Worm (Caenorhabditis elegans) whole organism, L2 larva: ENCODE measurements around the gene C18H7.6.

Experiments used
- C34F6.9 ChIP-seq: fragments of 150-350 bp; optimal IDR thresholded peaks from 2 replicates; lab custom pipeline; 2014; ENCODE audit warnings: missing biosample characterization, missing genetic modification characterization
- F13H6.1 ChIP-seq: sonication (generic microtip); optimal IDR thresholded peaks from 2 replicates; lab custom pipeline; 2016; ENCODE audit warnings: missing genetic modification characterization, missing compliant biosample characterization
- ZK546.5 ChIP-seq: sonication (generic microtip); optimal IDR thresholded peaks from 2 replicates; lab custom pipeline; 2017; ENCODE audit warnings: missing biosample characterization, missing genetic modification characterization
- ama-1 ChIP-seq: fragments of 150-350 bp; optimal IDR thresholded peaks from 2 replicates; lab custom pipeline; 2018; ENCODE audit warnings: inconsistent platforms
- blmp-1 ChIP-seq: sonication (generic microtip); optimal IDR thresholded peaks from 2 replicates; lab custom pipeline; 2017; ENCODE audit warnings: missing genetic modification characterization, mild to moderate bottlenecking, missing compliant biosample characterization, antibody characterized with exemption, moderate library complexity; ENCODE audit not compliant: insufficient read depth
- ceh-82 ChIP-seq: fragments of 150-350 bp; optimal IDR thresholded peaks from 2 replicates; lab custom pipeline; 2014; ENCODE audit warnings: missing biosample characterization, missing genetic modification characterization
- crh-2 ChIP-seq: sonication (generic microtip); optimal IDR thresholded peaks from 2 replicates; lab custom pipeline; 2017; ENCODE audit warnings: missing biosample characterization, missing genetic modification characterization
- dmd-4 ChIP-seq: sonication (generic microtip); optimal IDR thresholded peaks from 2 replicates; lab custom pipeline; 2017; ENCODE audit warnings: missing biosample characterization, missing genetic modification characterization
- elt-1 ChIP-seq: fragments of 150-350 bp; optimal IDR thresholded peaks from 2 replicates; lab custom pipeline; 2014; ENCODE audit warnings: missing biosample characterization, missing genetic modification characterization
- lin-11 ChIP-seq: fragments of 150-350 bp; sonication (generic microtip); optimal IDR thresholded peaks from 2 replicates; lab custom pipeline; 2014; ENCODE audit warnings: missing biosample characterization, missing genetic modification characterization, inconsistent platforms, mixed read lengths
- lin-13 ChIP-seq: fragments of 150-350 bp; optimal IDR thresholded peaks from 2 replicates; lab custom pipeline; 2014; ENCODE audit warnings: missing biosample characterization, missing genetic modification reagents, missing genetic modification characterization
- lin-39 ChIP-seq: fragments of 150-350 bp; optimal IDR thresholded peaks from 2 replicates; lab custom pipeline; 2014; ENCODE audit warnings: missing biosample characterization, missing genetic modification reagents, missing genetic modification characterization
- lsy-2 ChIP-seq, 2 experiments: fragments of 150-350 bp in 1 of 2; sonication (generic microtip) in 1 of 2; optimal IDR thresholded peaks; 2 replicates each; lab custom pipeline; 2014 to 2017; ENCODE audit warnings: missing biosample characterization in 2 of 2, missing genetic modification characterization in 2 of 2
- mbf-1 ChIP-seq: sonication (generic microtip); optimal IDR thresholded peaks from 2 replicates; lab custom pipeline; 2017; ENCODE audit warnings: missing biosample characterization, missing genetic modification characterization
- mdl-1 ChIP-seq, 2 experiments: fragments of 150-350 bp in 1 of 2; sonication (generic microtip) in 1 of 2; optimal IDR thresholded peaks; 2 replicates each; lab custom pipeline; 2017; ENCODE audit warnings: missing biosample characterization in 2 of 2, missing genetic modification characterization in 2 of 2
- nhr-10 ChIP-seq: sonication (generic microtip); optimal IDR thresholded peaks from 2 replicates; lab custom pipeline; 2017; ENCODE audit warnings: missing biosample characterization, missing genetic modification characterization
- nhr-11 ChIP-seq: fragments of 150-350 bp; optimal IDR thresholded peaks from 2 replicates; lab custom pipeline; 2014; ENCODE audit warnings: missing biosample characterization, missing genetic modification characterization
- nhr-12 ChIP-seq: fragments of 150-350 bp; optimal IDR thresholded peaks from 2 replicates; lab custom pipeline; 2014; ENCODE audit warnings: missing biosample characterization, missing genetic modification characterization
- nhr-129 ChIP-seq: fragments of 150-350 bp; optimal IDR thresholded peaks from 2 replicates; lab custom pipeline; 2014; ENCODE audit warnings: missing biosample characterization, missing genetic modification characterization
- nhr-25 ChIP-seq: fragments of 150-350 bp; sonication (generic microtip); optimal IDR thresholded peaks from 3 replicates; lab custom pipeline; 2014; ENCODE audit warnings: missing biosample characterization, missing genetic modification characterization
- nhr-6 ChIP-seq: fragments of 150-350 bp; optimal IDR thresholded peaks from 2 replicates; lab custom pipeline; 2014; ENCODE audit warnings: missing biosample characterization, missing genetic modification characterization
- nhr-77 ChIP-seq: fragments of 150-350 bp; optimal IDR thresholded peaks from 2 replicates; lab custom pipeline; 2014; ENCODE audit warnings: missing biosample characterization, missing genetic modification characterization
- peb-1 ChIP-seq: fragments of 150-350 bp; optimal IDR thresholded peaks from 2 replicates; lab custom pipeline; 2014; ENCODE audit warnings: missing biosample characterization, missing genetic modification characterization
- sem-4 ChIP-seq: fragments of 150-350 bp; optimal IDR thresholded peaks from 2 replicates; lab custom pipeline; 2014; ENCODE audit warnings: missing biosample characterization, missing genetic modification reagents, missing genetic modification characterization
- sma-3 ChIP-seq: sonication (generic microtip); optimal IDR thresholded peaks from 2 replicates; lab custom pipeline; 2016; ENCODE audit warnings: missing genetic modification reagents, missing genetic modification characterization, missing compliant biosample characterization
- sma-9 ChIP-seq, 2 experiments: fragments of 150-350 bp in 1 of 2; sonication (generic microtip) in 1 of 2; optimal IDR thresholded peaks; 2 replicates each; lab custom pipeline; 2014 to 2016; ENCODE audit warnings: missing genetic modification characterization in 2 of 2, mild to moderate bottlenecking in 1 of 2, missing biosample characterization in 1 of 2, missing compliant biosample characterization in 1 of 2, missing genetic modification reagents in 1 of 2, moderate library complexity in 1 of 2
- snpc-4 ChIP-seq: fragments of 150-350 bp; optimal IDR thresholded peaks from 2 replicates; lab custom pipeline; 2014; ENCODE audit warnings: missing biosample characterization, missing genetic modification characterization
- unc-39 ChIP-seq: fragments of 150-350 bp; optimal IDR thresholded peaks from 2 replicates; lab custom pipeline; 2014; ENCODE audit warnings: missing biosample characterization, missing genetic modification characterization
- unc-62 ChIP-seq: fragments of 150-350 bp; optimal IDR thresholded peaks from 2 replicates; lab custom pipeline; 2014; ENCODE audit warnings: missing biosample characterization, missing genetic modification reagents, missing genetic modification characterization
- zag-1 ChIP-seq: fragments of 150-350 bp; optimal IDR thresholded peaks from 2 replicates; lab custom pipeline; 2014; ENCODE audit warnings: missing biosample characterization, missing genetic modification characterization
- ztf-11 ChIP-seq: sonication (generic microtip); optimal IDR thresholded peaks from 2 replicates; lab custom pipeline; 2017; ENCODE audit warnings: missing biosample characterization, missing genetic modification characterization
- ztf-4 ChIP-seq: fragments of 150-350 bp; optimal IDR thresholded peaks from 2 replicates; lab custom pipeline; 2014; ENCODE audit warnings: missing biosample characterization, missing genetic modification characterization

The C18H7.6 gene

DNA sequence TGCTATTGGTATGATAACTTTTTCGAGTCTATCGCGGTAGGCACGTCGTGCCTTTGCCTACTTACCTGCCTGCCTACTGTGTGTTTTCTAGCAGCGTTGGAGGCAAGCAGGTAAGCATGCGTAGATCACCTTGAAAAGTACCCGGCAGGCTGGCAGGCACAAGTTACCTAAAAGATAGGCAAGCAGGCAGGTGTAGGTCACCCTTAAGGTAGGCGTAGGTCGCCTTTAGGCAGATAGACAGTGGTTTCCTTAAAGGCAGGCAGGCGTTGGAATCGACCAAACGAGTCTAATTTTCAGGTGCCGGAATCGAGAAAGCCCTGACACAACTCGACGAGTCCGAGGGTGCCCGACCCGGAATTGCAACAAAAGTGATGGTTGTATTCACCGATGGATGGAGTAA is 27.5 kb upstream of the C18H7.6 start:
- TF ChIP-seq sem-4 (tag; lab: Kevin White, UChicago) (no peak), ztf-11 (tag; lab: Kevin White, UChicago) (no peak), lin-39 (tag; lab: Kevin White, UChicago) (no peak), peb-1 (no peak)

DNA sequence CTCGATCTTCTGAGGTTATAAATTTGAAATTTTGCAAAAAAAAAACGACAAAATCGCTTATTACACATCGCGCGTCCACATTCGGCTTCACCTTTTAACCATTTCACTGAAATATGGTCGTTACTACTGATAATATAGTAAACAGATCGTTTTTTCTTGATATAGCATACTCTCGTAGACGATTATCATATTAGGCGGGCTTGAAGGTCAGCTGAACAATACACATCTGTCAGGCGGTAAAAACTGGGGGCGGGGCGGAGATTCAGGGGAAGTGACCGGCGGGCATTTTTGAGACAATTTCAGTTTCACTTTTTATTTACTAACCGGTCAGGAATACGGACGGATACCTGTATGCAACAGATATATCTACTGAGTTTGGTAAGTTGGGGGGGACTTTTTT is 23.0 kb upstream of the C18H7.6 start, which contains the start of gene C18H7.1:
Gene C18H7.1 (plus strand): TSS at position 301 of the 400 bp plus-strand sequence.
- no peak for TF ChIP-seq lin-39 (tag; lab: Kevin White, UChicago)
- TF ChIP-seq zag-1 (tag; lab: Kevin White, UChicago), result no peak
- no peak for TF ChIP-seq nhr-11 (tag; lab: Kevin White, UChicago)
- no peak for TF ChIP-seq ztf-4 (tag; lab: Kevin White, UChicago)

DNA sequence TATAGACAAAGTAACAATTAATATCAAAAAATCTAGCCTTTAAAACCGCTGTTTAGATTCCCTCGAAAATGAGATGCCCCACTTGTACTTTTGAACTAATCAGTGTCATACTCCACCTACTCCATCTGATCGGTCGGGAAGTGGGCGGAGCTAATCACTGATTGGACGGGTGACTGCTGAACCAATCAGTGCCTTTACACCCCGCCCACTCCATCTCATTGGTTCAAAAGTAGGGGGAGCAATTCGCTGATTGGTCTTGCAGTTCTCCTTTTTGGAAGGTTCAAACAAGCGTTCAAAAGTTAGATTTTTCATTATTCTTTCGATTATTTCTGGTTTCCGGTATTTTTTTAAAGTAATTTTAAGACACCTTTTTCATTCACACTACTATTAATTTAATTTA is 20.9 kb upstream of the C18H7.6 start:
- no peak for TF ChIP-seq nhr-6
- TF ChIP-seq ama-1 (lab: Kevin White, UChicago), result no peak
- TF ChIP-seq nhr-10 (tag; lab: Kevin White, UChicago), result no peak
- TF ChIP-seq snpc-4 (tag; lab: Kevin White, UChicago), result no peak
- no peak for TF ChIP-seq ZK546.5 (tag; lab: Kevin White, UChicago)
- no peak for TF ChIP-seq dmd-4 (tag; lab: Kevin White, UChicago)
- no peak for TF ChIP-seq elt-1 (tag; lab: Kevin White, UChicago)
- no peak for TF ChIP-seq nhr-25
- no peak for TF ChIP-seq mdl-1 (tag; optimal IDR thresholded peaks at IDR 0.05; lab: Kevin White, UChicago)

DNA sequence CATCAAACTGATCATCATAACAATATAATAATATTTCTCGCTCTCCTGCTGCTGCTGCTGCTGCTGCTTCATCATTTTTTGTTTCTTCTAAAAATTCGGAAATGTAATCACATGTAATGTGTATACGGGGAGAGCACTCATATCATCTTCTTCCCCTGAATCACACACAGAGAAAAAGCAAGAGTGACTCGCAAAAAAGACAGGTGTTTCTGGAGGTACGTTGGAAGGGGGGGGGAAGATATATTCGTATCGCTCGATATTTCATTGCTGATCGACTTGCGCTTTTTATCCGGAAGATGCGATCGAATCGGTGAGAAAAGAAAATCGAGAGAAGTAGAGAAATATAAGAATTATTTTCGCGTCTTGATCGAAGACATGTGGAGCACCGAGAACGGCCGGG is 15.3 kb upstream of the C18H7.6 start:
- TF ChIP-seq nhr-129 (tag; lab: Kevin White, UChicago), result peak; percentile 47
- no peak for TF ChIP-seq nhr-25
- peak; percentile 24 for TF ChIP-seq F13H6.1 (tag; lab: Kevin White, UChicago)

DNA sequence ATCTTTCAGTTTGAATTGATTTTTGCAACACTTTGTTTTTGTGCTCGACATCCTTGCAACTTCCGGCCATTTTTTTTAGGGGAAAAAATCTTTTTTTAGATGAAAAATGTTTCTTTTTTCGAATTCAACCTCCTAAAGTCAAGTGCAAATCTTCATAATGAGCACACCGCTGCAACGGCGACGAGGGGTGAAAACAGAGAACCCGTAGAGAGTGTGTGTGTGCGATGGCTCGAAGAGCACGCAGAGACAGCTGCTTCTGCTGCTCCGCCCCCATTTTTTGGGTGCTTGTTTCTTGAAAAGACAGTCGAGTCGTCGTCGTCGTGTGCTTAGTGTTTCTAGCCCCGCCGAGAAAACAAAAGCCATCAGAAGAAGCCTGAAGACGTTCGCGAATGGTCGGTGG is 13.8 kb upstream of the C18H7.6 start, which contains the start of gene inx-18:
Gene inx-18 (plus strand): TSS at position 301 of the 400 bp plus-strand sequence.
- no peak for TF ChIP-seq nhr-12 (tag; lab: Kevin White, UChicago)
- no peak for TF ChIP-seq mbf-1 (tag; lab: Kevin White, UChicago)
- TF ChIP-seq nhr-77 (tag; lab: Kevin White, UChicago), result no peak
- TF ChIP-seq ztf-4 (tag; lab: Kevin White, UChicago), result no peak
- no peak for TF ChIP-seq unc-62 (GFP tag; lab: Kevin White, UChicago)
- no peak for TF ChIP-seq sem-4 (tag; lab: Kevin White, UChicago)
- TF ChIP-seq ama-1 (lab: Kevin White, UChicago), result no peak
- TF ChIP-seq sma-9 (GFP tag; optimal IDR thresholded peaks at IDR 0.05; lab: Kevin White, UChicago), result no peak
- TF ChIP-seq sma-9 (tag; optimal IDR thresholded peaks at IDR 0.05; lab: Kevin White, UChicago), result no peak
- TF ChIP-seq C34F6.9 (tag; lab: Kevin White, UChicago), result no peak

DNA sequence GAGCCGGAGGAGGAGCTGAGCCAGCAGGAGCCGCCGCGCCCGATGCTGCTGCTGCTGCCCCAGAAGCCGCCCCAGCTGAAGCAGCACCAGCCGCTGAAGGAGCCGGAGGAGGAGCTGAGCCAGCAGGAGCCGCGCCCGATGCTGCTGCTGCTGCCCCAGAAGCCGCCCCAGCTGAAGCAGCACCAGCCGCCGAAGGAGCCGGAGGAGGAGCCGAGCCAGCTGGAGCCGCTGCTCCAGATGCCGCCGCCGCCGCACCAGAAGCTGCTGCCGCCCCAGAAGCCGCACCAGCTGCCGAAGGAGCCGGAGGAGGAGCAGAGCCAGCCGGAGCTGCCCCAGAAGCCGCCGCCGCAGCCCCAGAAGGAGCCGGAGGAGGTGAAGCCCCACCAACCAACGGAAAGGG is 13.1 kb upstream of the C18H7.6 start:
- no peak for TF ChIP-seq C34F6.9 (tag; lab: Kevin White, UChicago)

DNA sequence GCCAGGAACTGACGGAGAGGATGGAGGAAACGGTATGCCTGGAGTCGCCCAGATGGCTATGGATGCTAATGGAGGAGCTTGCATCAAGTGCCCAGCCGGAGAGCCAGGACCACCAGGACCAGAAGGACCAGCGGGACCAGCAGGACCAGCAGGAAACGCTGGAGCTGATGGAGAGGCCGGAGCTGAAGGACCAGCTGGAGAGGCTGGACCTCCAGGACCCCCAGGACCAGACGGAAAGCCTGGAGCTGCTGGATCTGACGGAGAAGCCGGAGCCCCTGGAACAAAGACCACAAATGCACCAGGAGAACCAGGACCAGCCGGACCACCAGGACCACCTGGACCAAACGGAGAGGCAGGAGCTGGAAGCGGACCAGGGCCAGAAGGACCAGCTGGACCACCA is 12.5 kb upstream of the C18H7.6 start:
- no peak for TF ChIP-seq mdl-1 (tag; optimal IDR thresholded peaks at IDR 0.05; lab: Kevin White, UChicago)
- no peak for TF ChIP-seq ztf-11 (tag; lab: Kevin White, UChicago)
- no peak for TF ChIP-seq unc-39
- no peak for TF ChIP-seq unc-62 (GFP tag; lab: Kevin White, UChicago)
- no peak for TF ChIP-seq sma-3 (GFP tag; lab: Kevin White, UChicago)
- no peak for TF ChIP-seq nhr-12 (tag; lab: Kevin White, UChicago)
- TF ChIP-seq nhr-10 (tag; lab: Kevin White, UChicago), result no peak
- no peak for TF ChIP-seq F13H6.1 (tag; lab: Kevin White, UChicago)
- TF ChIP-seq ceh-82 (tag; lab: Kevin White, UChicago), result no peak
- TF ChIP-seq lin-13 (GFP tag; lab: Kevin White, UChicago), result no peak
- no peak for TF ChIP-seq lin-11
- TF ChIP-seq blmp-1 (tag; lab: Kevin White, UChicago), result no peak
- no peak for TF ChIP-seq lsy-2 (tag; optimal IDR thresholded peaks at IDR 0.05; lab: Kevin White, UChicago)
- no peak for TF ChIP-seq lin-39 (tag; lab: Kevin White, UChicago)
- TF ChIP-seq crh-2 (tag; lab: Kevin White, UChicago), result no peak
